Worm (Caenorhabditis elegans) whole organism, L4 larva: ENCODE results near the gene R11D1.12.

Experiments used
- T20F7.1 ChIP-seq: fragments of 200-800 bp; sonication (Bioruptor generic); optimal IDR thresholded peaks from 2 replicates; lab custom pipeline; 2018; ENCODE audit warnings: mild to moderate bottlenecking, missing genetic modification characterization, missing compliant biosample characterization
- T26A8.4 ChIP-seq: fragments of 200-800 bp; sonication (Bioruptor generic); IDR thresholded peaks from 2 replicates; pipeline ENCODE4 v1.3.6; 2022; ENCODE audit warnings: missing genetic modification characterization, missing compliant biosample characterization
- ama-1 ChIP-seq: fragments of 150-350 bp; optimal IDR thresholded peaks from 2 replicates; lab custom pipeline; 2014; ENCODE audit warnings: inconsistent platforms, mixed read lengths
- ceh-28 ChIP-seq: fragments of 150-350 bp; optimal IDR thresholded peaks from 2 replicates; lab custom pipeline; 2014; ENCODE audit warnings: missing biosample characterization, missing genetic modification reagents, missing genetic modification characterization
- ceh-32 ChIP-seq: sonication (generic microtip); optimal IDR thresholded peaks from 2 replicates; lab custom pipeline; 2016; ENCODE audit warnings: mild to moderate bottlenecking, missing genetic modification characterization, missing compliant biosample characterization; ENCODE audit not compliant: poor library complexity
- cey-2 ChIP-seq: sonication (generic microtip); optimal IDR thresholded peaks from 3 replicates; lab custom pipeline; 2017; ENCODE audit warnings: missing genetic modification characterization, mild to moderate bottlenecking, missing compliant biosample characterization, antibody characterized with exemption, borderline replicate concordance; ENCODE audit not compliant: insufficient read depth
- ctbp-1 ChIP-seq: fragments of 200-800 bp; sonication (Bioruptor generic); IDR thresholded peaks from 2 replicates; pipeline ENCODE4 v1.3.6; 2022; ENCODE audit warnings: missing genetic modification reagents, missing genetic modification characterization, missing compliant biosample characterization
- daf-16 ChIP-seq, 3 experiments: sonication (generic microtip); optimal IDR thresholded peaks; 2 replicates each; lab custom pipeline; 2016 to 2017; ENCODE audit warnings: missing genetic modification characterization in 3 of 3, missing genetic modification reagents in 3 of 3, mild to moderate bottlenecking in 2 of 3, missing compliant biosample characterization in 2 of 3, missing biosample characterization in 1 of 3, moderate library complexity in 1 of 3
- dmd-6 ChIP-seq: fragments of 200-800 bp; sonication (Bioruptor generic); IDR thresholded peaks from 2 replicates; pipeline ENCODE4 v1.3.6; 2022; ENCODE audit warnings: missing genetic modification reagents, missing genetic modification characterization, missing compliant biosample characterization
- dpl-1 ChIP-seq: fragments of 150-350 bp; optimal IDR thresholded peaks from 2 replicates; lab custom pipeline; 2014; ENCODE audit warnings: missing biosample characterization, missing genetic modification reagents, missing genetic modification characterization
- duxl-1 ChIP-seq: sonication (generic microtip); optimal IDR thresholded peaks from 2 replicates; lab custom pipeline; 2016; ENCODE audit warnings: mild to moderate bottlenecking, missing genetic modification characterization, moderate library complexity, missing compliant biosample characterization; ENCODE audit not compliant: poor library complexity
- dve-1 ChIP-seq: sonication (generic microtip); optimal IDR thresholded peaks from 2 replicates; lab custom pipeline; 2017; ENCODE audit warnings: antibody characterized with exemption, mild to moderate bottlenecking, missing genetic modification characterization, missing compliant biosample characterization; ENCODE audit not compliant: insufficient read depth
- egl-43 ChIP-seq: fragments of 200-800 bp; sonication (Bioruptor generic); IDR thresholded peaks from 2 replicates; pipeline ENCODE4 v1.3.6; 2022; ENCODE audit warnings: missing genetic modification reagents, missing genetic modification characterization, missing compliant biosample characterization
- hif-1 ChIP-seq, 2 experiments: sonication (generic microtip); optimal IDR thresholded peaks; 2 replicates each; lab custom pipeline; 2016 to 2017; ENCODE audit warnings: missing compliant biosample characterization in 2 of 2, missing genetic modification characterization in 2 of 2, missing genetic modification reagents in 2 of 2, missing genotype in 2 of 2, mild to moderate bottlenecking in 1 of 2
- hlh-11 ChIP-seq: fragments of 200-800 bp; sonication (Bioruptor generic); optimal IDR thresholded peaks from 2 replicates; lab custom pipeline; 2018; ENCODE audit warnings: mild to moderate bottlenecking, missing genetic modification characterization, missing compliant biosample characterization
- hlh-30 ChIP-seq: sonication (generic microtip); optimal IDR thresholded peaks from 2 replicates; lab custom pipeline; 2017; ENCODE audit warnings: antibody characterized with exemption, mild to moderate bottlenecking, missing genetic modification characterization, missing compliant biosample characterization; ENCODE audit not compliant: insufficient read depth
- hmg-1.1 ChIP-seq: fragments of 200-800 bp; sonication (Bioruptor generic); IDR thresholded peaks from 2 replicates; pipeline ENCODE4 v1.3.6; 2022; ENCODE audit warnings: missing genetic modification reagents, missing genetic modification characterization, missing compliant biosample characterization
- jun-1 ChIP-seq: fragments of 150-350 bp; optimal IDR thresholded peaks from 2 replicates; lab custom pipeline; 2014; ENCODE audit warnings: missing biosample characterization, missing genetic modification reagents, missing genetic modification characterization
- lim-7 ChIP-seq: fragments of 200-800 bp; sonication (Bioruptor generic); IDR thresholded peaks from 2 replicates; pipeline ENCODE4 v1.3.6; 2022; ENCODE audit warnings: missing genetic modification characterization, missing compliant biosample characterization
- lin-15B ChIP-seq: fragments of 150-350 bp; sonication (generic microtip); optimal IDR thresholded peaks from 3 replicates; lab custom pipeline; 2014; ENCODE audit warnings: missing biosample characterization, missing genetic modification characterization
- lsy-2 ChIP-seq, 2 experiments: fragments of 150-350 bp in 1 of 2; sonication (generic microtip) in 1 of 2; optimal IDR thresholded peaks; 2 replicates each; lab custom pipeline; 2014 to 2017; ENCODE audit warnings: missing biosample characterization in 2 of 2, missing genetic modification characterization in 2 of 2
- mdt-29 ChIP-seq: fragments of 200-800 bp; sonication (Bioruptor generic); IDR thresholded peaks from 2 replicates; pipeline ENCODE4 v1.3.6; 2022; ENCODE audit warnings: missing genetic modification reagents, missing genetic modification characterization, missing compliant biosample characterization
- mep-1 ChIP-seq: fragments of 150-350 bp; sonication (generic microtip); optimal IDR thresholded peaks from 3 replicates; lab custom pipeline; 2014; ENCODE audit warnings: missing biosample characterization, missing genetic modification characterization
- mes-2 ChIP-seq: sonication (generic microtip); optimal IDR thresholded peaks from 2 replicates; lab custom pipeline; 2016; ENCODE audit warnings: missing genotype, mild to moderate bottlenecking, missing genetic modification characterization, missing compliant biosample characterization; ENCODE audit not compliant: poor library complexity, severe bottlenecking
- mxl-2 ChIP-seq: fragments of 200-800 bp; sonication (Bioruptor generic); conservative IDR thresholded peaks from 2 replicates; pipeline ENCODE4 v1.3.6; 2022; ENCODE audit warnings: missing genetic modification reagents, missing genetic modification characterization, missing compliant biosample characterization
- nhr-11 ChIP-seq: fragments of 150-350 bp; optimal IDR thresholded peaks from 2 replicates; lab custom pipeline; 2014; ENCODE audit warnings: missing biosample characterization, missing genetic modification characterization
- nhr-25 ChIP-seq: sonication (generic microtip); optimal IDR thresholded peaks from 2 replicates; lab custom pipeline; 2017; ENCODE audit warnings: missing genetic modification characterization, mild to moderate bottlenecking, missing compliant biosample characterization, antibody characterized with exemption, moderate library complexity, borderline replicate concordance; ENCODE audit not compliant: insufficient read depth
- nhr-41 ChIP-seq: fragments of 200-800 bp; sonication (Bioruptor generic); IDR thresholded peaks from 2 replicates; pipeline ENCODE4 v1.3.6; 2022; ENCODE audit warnings: missing genetic modification reagents, missing genetic modification characterization, missing compliant biosample characterization
- nhr-48 ChIP-seq: sonication (generic microtip); optimal IDR thresholded peaks from 2 replicates; lab custom pipeline; 2016; ENCODE audit warnings: mild to moderate bottlenecking, missing genetic modification characterization, missing compliant biosample characterization
- nhr-76 ChIP-seq: fragments of 150-350 bp; optimal IDR thresholded peaks from 2 replicates; lab custom pipeline; 2014; ENCODE audit warnings: missing biosample characterization, missing genetic modification characterization
- php-3 ChIP-seq: fragments of 200-800 bp; sonication (Bioruptor generic); IDR thresholded peaks from 2 replicates; pipeline ENCODE4 v1.3.6; 2022; ENCODE audit warnings: missing genetic modification reagents, missing genetic modification characterization, missing compliant biosample characterization
- skn-1 ChIP-seq: fragments of 150-350 bp; optimal IDR thresholded peaks from 2 replicates; lab custom pipeline; 2014; ENCODE audit warnings: missing biosample characterization, missing genetic modification characterization
- unc-130 ChIP-seq: sonication (generic microtip); optimal IDR thresholded peaks from 2 replicates; lab custom pipeline; 2016; ENCODE audit warnings: missing genetic modification reagents, missing genetic modification characterization, missing compliant biosample characterization
- unc-62 ChIP-seq, 3 experiments: fragments of 150-350 bp in 1 of 3; sonication (generic microtip); optimal IDR thresholded peaks in 2 of 3; peaks in 1 of 3; 1 replicate in 1 of 3; 2 replicates in 2 of 3; lab custom pipeline; 2014 to 2017; ENCODE audit warnings: missing biosample characterization in 3 of 3, missing genetic modification characterization in 3 of 3, missing genetic modification reagents in 3 of 3, missing genotype in 1 of 3
- vab-7 ChIP-seq: fragments of 200-800 bp; sonication (Bioruptor generic); IDR thresholded peaks from 2 replicates; pipeline ENCODE4 v1.3.6; 2022; ENCODE audit warnings: missing genetic modification reagents, missing genetic modification characterization, missing compliant biosample characterization
- zag-1 ChIP-seq: fragments of 150-350 bp; optimal IDR thresholded peaks from 2 replicates; lab custom pipeline; 2014; ENCODE audit warnings: missing biosample characterization, missing genetic modification characterization
- zfp-2 ChIP-seq: sonication (generic microtip); optimal IDR thresholded peaks from 2 replicates; lab custom pipeline; 2016; ENCODE audit warnings: mild to moderate bottlenecking, missing genetic modification characterization, missing compliant biosample characterization
- zip-2 ChIP-seq: fragments of 150-350 bp; optimal IDR thresholded peaks from 2 replicates; lab custom pipeline; 2014; ENCODE audit warnings: missing biosample characterization, missing genetic modification characterization
- ztf-11 ChIP-seq: fragments of 150-350 bp; optimal IDR thresholded peaks from 2 replicates; lab custom pipeline; 2014; ENCODE audit warnings: missing biosample characterization, missing genetic modification characterization
- ztf-7 ChIP-seq: fragments of 150-350 bp; optimal IDR thresholded peaks from 2 replicates; lab custom pipeline; 2014; ENCODE audit warnings: missing biosample characterization, missing genetic modification characterization

Gene R11D1.12

ce11 chrV:12725893-12726292 is at the start of gene R11D1.12:
R11D1.12 (minus strand) TSS chrV:12725993.
- no peak for TF ChIP-seq zag-1 (tag; lab: Kevin White, UChicago)
- TF ChIP-seq lim-7 (GFP tag; lab: Robert Waterston, UW): no peak
- no peak for TF ChIP-seq nhr-48
- TF ChIP-seq mep-1: no peak
- TF ChIP-seq skn-1: no peak
- TF ChIP-seq mdt-29 (GFP tag; lab: Robert Waterston, UW): no peak
- TF ChIP-seq nhr-11 (tag; lab: Kevin White, UChicago): no peak
- no peak for TF ChIP-seq nhr-25 (tag; lab: Kevin White, UChicago)
- no peak for TF ChIP-seq hmg-1.1 (GFP tag; lab: Robert Waterston, UW)
- no peak for TF ChIP-seq T26A8.4 (GFP tag; lab: Robert Waterston, UW)
- TF ChIP-seq hlh-11 (tag; lab: Kevin White, UChicago): no peak

- no peak for TF ChIP-seq zip-2
- TF ChIP-seq php-3 (GFP tag; lab: Robert Waterston, UW): no peak
- no peak for TF ChIP-seq hif-1 (tag; optimal IDR thresholded peaks at IDR 0.05; lab: Kevin White, UChicago)
- TF ChIP-seq mes-2 (tag; lab: Kevin White, UChicago): no peak
- no peak for TF ChIP-seq duxl-1
- TF ChIP-seq ceh-32 (tag; lab: Kevin White, UChicago): no peak
- TF ChIP-seq ama-1 (lab: Kevin White, UChicago): no peak
Observed at ce11 chrV:12773852-12774251, 48.1 kb upstream of the R11D1.12 start.

- TF ChIP-seq lin-15B (tag; lab: Kevin White, UChicago): no peak
- TF ChIP-seq ztf-11 (tag; lab: Kevin White, UChicago): no peak
- TF ChIP-seq zag-1 (tag; lab: Kevin White, UChicago): no peak
Observed at ce11 chrV:12773222-12773621, 47.4 kb upstream of the R11D1.12 start, which contains the start of gene ZC455.1. ZC455.1 (plus strand) TSS chrV:12773522.

ce11 chrV:12768946-12769345 is 43.2 kb upstream of the R11D1.12 start, which contains the start of gene srt-43:
srt-43 (plus strand) TSS chrV:12769246.
- TF ChIP-seq ztf-7 (tag; lab: Kevin White, UChicago) (no peak), ztf-11 (tag; lab: Kevin White, UChicago) (no peak), jun-1 (tag; lab: Kevin White, UChicago) (no peak), unc-130 (GFP tag; lab: Kevin White, UChicago) (no peak), unc-62 (GFP tag; optimal IDR thresholded peaks at IDR 0.05 in 1 of 2; lab: Kevin White, UChicago) (peak in 1 of 2 experiments; percentile 47), unc-62 (tag; optimal IDR thresholded peaks at IDR 0.05; lab: Kevin White, UChicago) (no peak), dmd-6 (GFP tag; lab: Robert Waterston, UW) (no peak)

ce11 chrV:12763291-12763995 is 37.6 kb upstream of the R11D1.12 start, which contains the start of the genes abcf-1 and scc-3:
abcf-1 (minus strand) TSS chrV:12763375.
scc-3 (plus strand) TSS chrV:12763945.
- TF ChIP-seq cey-2 (no peak), nhr-41 (no peak), zfp-2 (tag; lab: Kevin White, UChicago) (no peak), nhr-76 (tag; lab: Kevin White, UChicago) (no peak), dpl-1 (peak; percentile 32), daf-16 (GFP tag; optimal IDR thresholded peaks at IDR 0.05; lab: Kevin White, UChicago) (no peak), daf-16 (tag; optimal IDR thresholded peaks at IDR 0.05; lab: Kevin White, UChicago) (peak; percentile 60), hlh-30 (tag; lab: Kevin White, UChicago) (peak; percentile 23), unc-62 (GFP tag; optimal IDR thresholded peaks at IDR 0.05 in 1 of 2; lab: Kevin White, UChicago) (no peak), unc-62 (tag; optimal IDR thresholded peaks at IDR 0.05; lab: Kevin White, UChicago) (no peak), ctbp-1 (GFP tag; lab: Robert Waterston, UW) (no peak), dve-1 (tag; lab: Kevin White, UChicago) (no peak), hmg-1.1 (GFP tag; lab: Robert Waterston, UW) (no peak), ceh-28 (tag; lab: Kevin White, UChicago) (no peak), mxl-2 (GFP tag; lab: Robert Waterston, UW) (no peak), zip-2 (peak; percentile 84), T20F7.1 (GFP tag; lab: Kevin White, UChicago) (peak; percentile 27), nhr-48 (no peak), egl-43 (GFP tag; lab: Robert Waterston, UW) (no peak), lsy-2 (tag; optimal IDR thresholded peaks at IDR 0.05; lab: Kevin White, UChicago) (peak in 1 of 2 experiments; percentile 96), lim-7 (GFP tag; lab: Robert Waterston, UW) (no peak), vab-7 (GFP tag; lab: Robert Waterston, UW) (no peak)
